Worm (Caenorhabditis elegans) whole organism, young adult: ENCODE data around the gene npr-2.

ENCODE experiments used
- ama-1 ChIP-seq, 3 experiments: fragments of 150-350 bp in 1 of 3; sonication (generic microtip) in 2 of 3; optimal IDR thresholded peaks; 2 replicates each; lab custom pipeline; 2014 to 2018; ENCODE audit warnings: missing biosample characterization in 2 of 3, missing genetic modification characterization in 2 of 3, missing genetic modification reagents in 2 of 3
- attf-6 ChIP-seq: fragments of 200-800 bp; sonication (Bioruptor generic); IDR thresholded peaks from 2 replicates; pipeline ENCODE4 v1.3.6; 2022; ENCODE audit warnings: missing genetic modification reagents, missing genetic modification characterization, missing compliant biosample characterization
- efl-1 ChIP-seq: fragments of 150-350 bp; optimal IDR thresholded peaks from 2 replicates; lab custom pipeline; 2014; ENCODE audit warnings: missing biosample characterization, missing genetic modification reagents, missing genetic modification characterization
- ets-4 ChIP-seq: fragments of 200-800 bp; sonication (Bioruptor generic); optimal IDR thresholded peaks from 2 replicates; lab custom pipeline; 2018; ENCODE audit warnings: mild to moderate bottlenecking, missing genetic modification characterization, missing compliant biosample characterization
- nhr-90 ChIP-seq: sonication (generic microtip); optimal IDR thresholded peaks from 2 replicates; lab custom pipeline; 2016; ENCODE audit warnings: missing genotype, mild to moderate bottlenecking, missing genetic modification characterization, missing compliant biosample characterization
- snpc-4 ChIP-seq, 5 experiments: fragments of 150-350 bp in 1 of 5; sonication (generic microtip) in 4 of 5; optimal IDR thresholded peaks; 2 replicates each; lab custom pipeline; 2014 to 2018; ENCODE audit warnings: missing genetic modification characterization in 5 of 5, missing biosample characterization in 3 of 5, antibody characterized with exemption in 2 of 5, mild to moderate bottlenecking in 2 of 5, missing compliant biosample characterization in 2 of 5, missing genotype in 2 of 5, moderate library complexity in 2 of 5, missing genetic modification reagents in 1 of 5
- unc-130 ChIP-seq: sonication (generic microtip); optimal IDR thresholded peaks from 2 replicates; lab custom pipeline; 2016; ENCODE audit warnings: missing genetic modification reagents, missing genetic modification characterization, missing compliant biosample characterization
- unc-62 ChIP-seq: fragments of 150-350 bp; optimal IDR thresholded peaks from 2 replicates; lab custom pipeline; 2014; ENCODE audit warnings: missing biosample characterization, missing genetic modification reagents, missing genetic modification characterization
- ztf-26 ChIP-seq: sonication (generic microtip); optimal IDR thresholded peaks from 2 replicates; lab custom pipeline; 2017; ENCODE audit warnings: missing genetic modification characterization, missing compliant biosample characterization

- TF ChIP-seq ets-4 (GFP tag; lab: Kevin White, UChicago) (no peak), unc-130 (GFP tag; lab: Kevin White, UChicago) (no peak), ztf-26 (tag; lab: Kevin White, UChicago) (no peak), unc-62 (GFP tag; lab: Kevin White, UChicago) (no peak), attf-6 (GFP tag; lab: Robert Waterston, UW) (no peak), ama-1 (optimal IDR thresholded peaks at IDR 0.05; lab: Kevin White, UChicago) (no peak), ama-1 (GFP tag; optimal IDR thresholded peaks at IDR 0.05; lab: Kevin White, UChicago) (no peak), nhr-90 (tag; lab: Kevin White, UChicago) (no peak), efl-1 (no peak), snpc-4 (GFP tag; optimal IDR thresholded peaks at IDR 0.05; lab: Kevin White, UChicago) (no peak), snpc-4 (tag; optimal IDR thresholded peaks at IDR 0.05; lab: Kevin White, UChicago) (no peak)
Observed at ce11 chrIV:9624275-9624674, 44.4 kb upstream of the npr-2 start, which contains the start of gene W09C2.8.
